Fruit fly (Drosophila melanogaster) whole organism, embryonic: ENCODE data around the gene srp.

ENCODE experiments used
- Blimp-1 ChIP-seq: fragments of 200-800 bp; sonication (Bioruptor generic); optimal IDR thresholded peaks from 3 replicates; lab custom pipeline; 2018; ENCODE audit warnings: missing biosample characterization, missing genetic modification characterization, mild to moderate bottlenecking, moderate library complexity, missing genetic modification reagents
- CG11695 ChIP-seq: fragments of 200-800 bp; sonication (Bioruptor generic); IDR thresholded peaks from 3 replicates; pipeline ENCODE4 v1.3.6; 2022; ENCODE audit warnings: missing biosample characterization, missing genetic modification characterization
- CG12104 ChIP-seq: fragments of 200-800 bp; sonication (Bioruptor generic); optimal IDR thresholded peaks from 3 replicates; lab custom pipeline; 2016; ENCODE audit warnings: missing biosample characterization, missing genetic modification characterization
- CG12391 ChIP-seq: fragments of 200-800 bp; sonication (Bioruptor generic); optimal IDR thresholded peaks from 3 replicates; lab custom pipeline; 2018; ENCODE audit warnings: missing biosample characterization, mild to moderate bottlenecking, missing genetic modification characterization, moderate library complexity
- CG14860 ChIP-seq: fragments of 200-800 bp; sonication (Bioruptor generic); IDR thresholded peaks from 3 replicates; pipeline ENCODE4 v1.3.6; 2022; ENCODE audit warnings: missing biosample characterization, missing genetic modification characterization; ENCODE audit not compliant: partially characterized antibody
- CG15479 ChIP-seq: fragments of 200-800 bp; sonication (Bioruptor generic); optimal IDR thresholded peaks from 3 replicates; lab custom pipeline; 2019; ENCODE audit warnings: missing biosample characterization, mild to moderate bottlenecking, missing genetic modification characterization, moderate library complexity
- CG17359 ChIP-seq: fragments of 200-800 bp; sonication (Bioruptor generic); optimal IDR thresholded peaks from 3 replicates; lab custom pipeline; 2018; ENCODE audit warnings: missing biosample characterization, mild to moderate bottlenecking, missing genetic modification characterization, moderate library complexity
- CG2129 ChIP-seq: fragments of 200-800 bp; sonication (Bioruptor generic); IDR thresholded peaks from 2 replicates; pipeline ENCODE4 v1.3.6; 2022; ENCODE audit warnings: missing biosample characterization, missing genetic modification characterization; ENCODE audit not compliant: partially characterized antibody
- CG2875 ChIP-seq: fragments of 200-800 bp; sonication (Bioruptor generic); optimal IDR thresholded peaks from 2 replicates; lab custom pipeline; 2017; ENCODE audit warnings: missing biosample characterization, mild to moderate bottlenecking, missing genetic modification characterization, missing genetic modification reagents
- CG2889 ChIP-seq: fragments of 200-800 bp; sonication (Bioruptor generic); IDR thresholded peaks from 3 replicates; pipeline ENCODE4 v1.3.6; 2022; ENCODE audit warnings: missing biosample characterization, missing genetic modification characterization
- CG6272 ChIP-seq: fragments of 200-800 bp; sonication (Bioruptor generic); IDR thresholded peaks from 2 replicates; pipeline ENCODE4 v1.3.6; 2022; ENCODE audit warnings: missing biosample characterization, missing genetic modification characterization
- CG6791 ChIP-seq: fragments of 200-800 bp; sonication (Bioruptor generic); IDR thresholded peaks from 3 replicates; pipeline ENCODE4 v1.3.6; 2022; ENCODE audit warnings: missing biosample characterization, missing genetic modification characterization; ENCODE audit not compliant: partially characterized antibody
- CG7271 ChIP-seq: fragments of 200-800 bp; sonication (Bioruptor generic); optimal IDR thresholded peaks from 2 replicates; lab custom pipeline; 2018; ENCODE audit warnings: missing biosample characterization, mild to moderate bottlenecking, missing genetic modification characterization, moderate library complexity
- CG8478 ChIP-seq: fragments of >200 bp; optimal IDR thresholded peaks from 2 replicates; lab custom pipeline; 2018
- CG9609 ChIP-seq: fragments of 200-800 bp; sonication (Bioruptor generic); optimal IDR thresholded peaks from 3 replicates; lab custom pipeline; 2016; ENCODE audit warnings: missing biosample characterization, missing genetic modification characterization
- CG9817 ChIP-seq: fragments of 200-800 bp; sonication (Bioruptor generic); optimal IDR thresholded peaks from 2 replicates; lab custom pipeline; 2018; ENCODE audit warnings: missing biosample characterization, mild to moderate bottlenecking, missing genetic modification characterization, moderate library complexity
- Dad ChIP-seq: fragments of 200-800 bp; sonication (Bioruptor generic); optimal IDR thresholded peaks from 3 replicates; lab custom pipeline; 2016; ENCODE audit warnings: missing biosample characterization, missing genetic modification characterization
- Deaf1 ChIP-seq: fragments of 200-800 bp; optimal IDR thresholded peaks from 3 replicates; lab custom pipeline; 2019; ENCODE audit warnings: missing biosample characterization, mild to moderate bottlenecking, missing genetic modification characterization, moderate library complexity
- ERR ChIP-seq: fragments of 200-800 bp; sonication (Bioruptor generic); optimal IDR thresholded peaks from 2 replicates; lab custom pipeline; 2016; ENCODE audit warnings: missing biosample characterization, missing genetic modification characterization
- H2.0 ChIP-seq: fragments of 200-800 bp; sonication (Bioruptor generic); IDR thresholded peaks from 2 replicates; pipeline ENCODE4 v1.3.6; 2022; ENCODE audit warnings: missing biosample characterization, missing genetic modification characterization
- HLH3B ChIP-seq: fragments of 200-800 bp; sonication (Bioruptor generic); IDR thresholded peaks from 2 replicates; pipeline ENCODE4 v1.3.6; 2022; ENCODE audit warnings: missing biosample characterization, missing genetic modification characterization
- Hey ChIP-seq: fragments of 200-800 bp; sonication (Bioruptor generic); optimal IDR thresholded peaks from 3 replicates; lab custom pipeline; 2018; ENCODE audit warnings: missing biosample characterization, mild to moderate bottlenecking, missing genetic modification characterization
- Hmr ChIP-seq: fragments of 200-800 bp; sonication (Bioruptor generic); optimal IDR thresholded peaks from 3 replicates; lab custom pipeline; 2017; ENCODE audit warnings: mild to moderate bottlenecking, missing biosample characterization, missing genetic modification reagents, missing genetic modification characterization
- Hmx ChIP-seq: fragments of 200-800 bp; sonication (Bioruptor generic); optimal IDR thresholded peaks from 2 replicates; lab custom pipeline; 2016; ENCODE audit warnings: missing biosample characterization, missing genetic modification characterization
- Hr78 ChIP-seq, 2 experiments: fragments of 200-800 bp in 1 of 2; fragments of >200 bp in 1 of 2; sonication (Bioruptor generic) in 1 of 2; optimal IDR thresholded peaks; 2 replicates each; lab custom pipeline; 2017 to 2019; ENCODE audit warnings: missing biosample characterization in 2 of 2, missing genetic modification characterization in 2 of 2, mild to moderate bottlenecking in 1 of 2, moderate library complexity in 1 of 2
- Lim3 ChIP-seq: fragments of 200-800 bp; sonication (Bioruptor generic); IDR thresholded peaks from 2 replicates; pipeline ENCODE4 v1.3.6; 2022; ENCODE audit warnings: missing biosample characterization, missing genetic modification characterization
- Mad ChIP-seq: fragments of 200-800 bp; sonication (Bioruptor generic); optimal IDR thresholded peaks from 2 replicates; lab custom pipeline; 2016; ENCODE audit warnings: missing biosample characterization, missing genetic modification characterization
- Meics ChIP-seq: fragments of 200-800 bp; sonication (Bioruptor generic); optimal IDR thresholded peaks from 2 replicates; lab custom pipeline; 2017; ENCODE audit warnings: missing biosample characterization, mild to moderate bottlenecking, missing genetic modification characterization
- Myb ChIP-seq: fragments of 200-800 bp; sonication (Bioruptor generic); optimal IDR thresholded peaks from 2 replicates; lab custom pipeline; 2016; ENCODE audit warnings: missing biosample characterization, missing genetic modification characterization
- Nf-YA ChIP-seq: fragments of 200-800 bp; sonication (Bioruptor generic); IDR thresholded peaks from 2 replicates; pipeline ENCODE4 v1.3.6; 2022; ENCODE audit warnings: missing biosample characterization, missing genetic modification characterization
- Oli ChIP-seq: fragments of 200-800 bp; sonication (Bioruptor generic); optimal IDR thresholded peaks from 2 replicates; lab custom pipeline; 2018; ENCODE audit warnings: missing biosample characterization, mild to moderate bottlenecking, missing genetic modification characterization, moderate library complexity
- Rfx ChIP-seq: fragments of 200-800 bp; sonication (Bioruptor generic); IDR thresholded peaks from 2 replicates; pipeline ENCODE4 v1.3.6; 2022; ENCODE audit warnings: missing biosample characterization, missing genetic modification characterization
- Sin3A ChIP-seq: fragments of >200 bp; optimal IDR thresholded peaks from 2 replicates; lab custom pipeline; 2018
- TFAM ChIP-seq: fragments of 200-800 bp; sonication (Bioruptor generic); optimal IDR thresholded peaks from 2 replicates; lab custom pipeline; 2017; ENCODE audit warnings: missing biosample characterization, missing genetic modification characterization, inconsistent platforms
- Tbp ChIP-seq: fragments of >200 bp; optimal IDR thresholded peaks from 2 replicates; lab custom pipeline; 2018; ENCODE audit warnings: missing biosample characterization, missing genetic modification characterization
- Vsx1 ChIP-seq: fragments of 200-800 bp; sonication (Bioruptor generic); optimal IDR thresholded peaks from 2 replicates; lab custom pipeline; 2017; ENCODE audit warnings: missing biosample characterization, mild to moderate bottlenecking, missing genetic modification characterization, missing genetic modification reagents
- Xbp1 ChIP-seq: fragments of 200-800 bp; sonication (Bioruptor generic); optimal IDR thresholded peaks from 3 replicates; lab custom pipeline; 2016; ENCODE audit warnings: missing biosample characterization, mild to moderate bottlenecking, missing genetic modification characterization
- ac ChIP-seq: fragments of 200-800 bp; sonication (Bioruptor generic); optimal IDR thresholded peaks from 3 replicates; lab custom pipeline; 2017; ENCODE audit warnings: missing biosample characterization, mild to moderate bottlenecking, missing genetic modification characterization
- al ChIP-seq: fragments of 200-800 bp; sonication (Bioruptor generic); IDR thresholded peaks from 2 replicates; pipeline ENCODE4 v1.3.6; 2022; ENCODE audit warnings: missing biosample characterization, missing genetic modification characterization
- ato ChIP-seq: fragments of 200-800 bp; sonication (Bioruptor generic); IDR thresholded peaks from 2 replicates; pipeline ENCODE4 v1.3.6; 2022; ENCODE audit warnings: missing biosample characterization, missing genetic modification characterization; ENCODE audit not compliant: partially characterized antibody
- bcd ChIP-seq: fragments of 200-800 bp; sonication (Bioruptor generic); optimal IDR thresholded peaks from 2 replicates; lab custom pipeline; 2017; ENCODE audit warnings: missing biosample characterization, mild to moderate bottlenecking, missing genetic modification characterization
- eyg ChIP-seq: fragments of 200-800 bp; sonication (Bioruptor generic); optimal IDR thresholded peaks from 3 replicates; lab custom pipeline; 2016; ENCODE audit warnings: missing biosample characterization, missing genetic modification characterization
- kni ChIP-seq: fragments of 200-800 bp; sonication (Bioruptor generic); optimal IDR thresholded peaks from 3 replicates; lab custom pipeline; 2017; ENCODE audit warnings: mild to moderate bottlenecking, missing biosample characterization, missing genetic modification reagents, missing genetic modification characterization
- nerfin-1 ChIP-seq: fragments of 200-800 bp; sonication (Bioruptor generic); optimal IDR thresholded peaks from 3 replicates; lab custom pipeline; 2019; ENCODE audit warnings: missing biosample characterization, mild to moderate bottlenecking, missing genetic modification characterization, moderate library complexity
- odd ChIP-seq: fragments of 200-800 bp; sonication (Bioruptor generic); optimal IDR thresholded peaks from 2 replicates; lab custom pipeline; 2017; ENCODE audit warnings: missing biosample characterization, mild to moderate bottlenecking, missing genetic modification characterization
- p53 ChIP-seq: fragments of 200-800 bp; sonication (Bioruptor generic); optimal IDR thresholded peaks from 2 replicates; lab custom pipeline; 2016; ENCODE audit warnings: missing biosample characterization, missing genetic modification characterization
- pho ChIP-seq: fragments of 200-800 bp; sonication (Bioruptor generic); optimal IDR thresholded peaks from 2 replicates; lab custom pipeline; 2016; ENCODE audit warnings: missing biosample characterization, missing genetic modification characterization
- slbo ChIP-seq: fragments of 200-800 bp; sonication (Bioruptor generic); IDR thresholded peaks from 2 replicates; pipeline ENCODE4 v1.3.6; 2022; ENCODE audit warnings: missing biosample characterization, missing genetic modification characterization
- usp ChIP-seq: fragments of >200 bp; optimal IDR thresholded peaks from 2 replicates; lab custom pipeline; 2017; ENCODE audit warnings: missing biosample characterization, missing genetic modification characterization
- vvl ChIP-seq: fragments of 200-800 bp; sonication (Bioruptor generic); IDR thresholded peaks from 2 replicates; pipeline ENCODE4 v1.3.6; 2022; ENCODE audit warnings: missing biosample characterization, missing genetic modification characterization
- wek ChIP-seq: fragments of 200-800 bp; sonication (Bioruptor generic); optimal IDR thresholded peaks from 3 replicates; lab custom pipeline; 2018; ENCODE audit warnings: missing biosample characterization, mild to moderate bottlenecking, missing genetic modification characterization, moderate library complexity
- zen2 ChIP-seq: fragments of 200-800 bp; sonication (Bioruptor generic); IDR thresholded peaks from 3 replicates; pipeline ENCODE4 v1.3.6; 2022; ENCODE audit warnings: missing biosample characterization, missing genetic modification characterization; ENCODE audit not compliant: partially characterized antibody

Gene srp

DNA sequence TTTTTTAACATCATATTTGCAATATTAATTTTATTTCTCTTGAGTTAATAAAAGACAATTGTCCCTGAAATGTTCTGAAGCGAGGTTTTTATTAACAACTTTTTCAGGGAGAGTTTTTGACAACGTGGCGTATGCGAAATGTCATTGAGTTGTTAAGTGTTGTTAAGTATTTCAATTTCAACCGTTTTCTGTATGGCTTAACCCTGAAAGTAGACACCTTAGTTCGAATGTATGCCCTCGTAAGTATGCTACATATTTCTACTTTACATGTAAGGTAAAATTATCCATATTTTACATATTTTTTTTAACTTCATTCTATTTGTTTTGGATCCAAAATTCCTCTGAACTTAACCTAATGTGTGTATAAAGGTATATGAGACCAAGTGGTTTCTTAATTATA lies 18.1 kb downstream of the srp start (continued):
- TF ChIP-seq p53 (GFP tag; lab: Kevin White, UChicago), result no peak
- TF ChIP-seq CG6791 (GFP tag; lab: Robert Waterston, UW), result peak; percentile 83
- no peak for TF ChIP-seq CG7271 (tag; lab: Kevin White, UChicago)
- no peak for TF ChIP-seq CG11695 (GFP tag; lab: Robert Waterston, UW)
- no peak for TF ChIP-seq Deaf1
- TF ChIP-seq al, result no peak
- peak; percentile 78 for TF ChIP-seq zen2 (GFP tag; lab: Robert Waterston, UW)
- peak; percentile 27 for TF ChIP-seq Xbp1
- no peak for TF ChIP-seq CG2875 (GFP tag; lab: Kevin White, UChicago)
- no peak for TF ChIP-seq Hr78 (GFP tag; optimal IDR thresholded peaks at IDR 0.05; lab: Kevin White, UChicago)
- TF ChIP-seq CG15479 (GFP tag; lab: Kevin White, UChicago), result no peak
- TF ChIP-seq CG9817 (tag; lab: Kevin White, UChicago), result no peak
- peak; percentile 62 for TF ChIP-seq Myb
- no peak for TF ChIP-seq ERR
- TF ChIP-seq Nf-YA (GFP tag; lab: Robert Waterston, UW), result no peak
- TF ChIP-seq CG2889 (GFP tag; lab: Robert Waterston, UW), result no peak
- TF ChIP-seq Rfx (GFP tag; lab: Robert Waterston, UW), result no peak
- TF ChIP-seq Mad, result no peak
- no peak for TF ChIP-seq Blimp-1
- TF ChIP-seq CG14860 (GFP tag; lab: Robert Waterston, UW), result no peak
- TF ChIP-seq CG9609 (GFP tag; lab: Kevin White, UChicago), result no peak
- TF ChIP-seq pho (GFP tag; lab: Kevin White, UChicago), result no peak
- TF ChIP-seq CG2129 (GFP tag; lab: Robert Waterston, UW), result no peak
- no peak for TF ChIP-seq Sin3A (lab: Kevin White, UChicago)
- TF ChIP-seq kni (GFP tag; lab: Kevin White, UChicago), result no peak
- TF ChIP-seq Hmr, result peak; percentile 10
- TF ChIP-seq CG6272 (GFP tag; lab: Robert Waterston, UW), result no peak
- no peak for TF ChIP-seq Oli (tag; lab: Kevin White, UChicago)
- TF ChIP-seq CG17359 (tag; lab: Kevin White, UChicago), result no peak
- no peak for TF ChIP-seq Hmx (GFP tag; lab: Kevin White, UChicago)
- no peak for TF ChIP-seq wek (GFP tag; lab: Kevin White, UChicago)
- TF ChIP-seq ato (GFP tag; lab: Robert Waterston, UW), result peak; percentile 70
- TF ChIP-seq HLH3B (GFP tag; lab: Robert Waterston, UW), result no peak
- no peak for TF ChIP-seq ac (GFP tag; lab: Kevin White, UChicago)
- TF ChIP-seq H2.0 (GFP tag; lab: Robert Waterston, UW), result no peak
- no peak for TF ChIP-seq eyg (GFP tag; lab: Kevin White, UChicago)
- no peak for TF ChIP-seq usp (GFP tag; lab: Kevin White, UChicago)
- TF ChIP-seq bcd (GFP tag; lab: Kevin White, UChicago), result no peak
- no peak for TF ChIP-seq Vsx1 (GFP tag; lab: Kevin White, UChicago)
- TF ChIP-seq CG12391 (tag; lab: Kevin White, UChicago), result peak; percentile 13
- TF ChIP-seq Dad (GFP tag; lab: Kevin White, UChicago), result no peak
- TF ChIP-seq Tbp, result no peak
- TF ChIP-seq nerfin-1, result no peak
- no peak for TF ChIP-seq CG8478 (lab: Kevin White, UChicago)
- TF ChIP-seq Meics (GFP tag; lab: Kevin White, UChicago), result no peak
- no peak for TF ChIP-seq Hey (tag; lab: Kevin White, UChicago)
- no peak for TF ChIP-seq odd (GFP tag; lab: Kevin White, UChicago)
- TF ChIP-seq CG12104 (GFP tag; lab: Kevin White, UChicago), result no peak
- no peak for TF ChIP-seq slbo (GFP tag; lab: Robert Waterston, UW)
- no peak for TF ChIP-seq Lim3 (GFP tag; lab: Robert Waterston, UW)
- no peak for TF ChIP-seq TFAM (GFP tag; lab: Kevin White, UChicago)
- no peak for TF ChIP-seq vvl
